Worm (Caenorhabditis elegans) whole organism, early embryonic: ENCODE measurements around the gene F16G10.14.

Source experiments
- F13C5.2 ChIP-seq: sonication (generic microtip); optimal IDR thresholded peaks from 2 replicates; lab custom pipeline; 2017; ENCODE audit warnings: mild to moderate bottlenecking, missing genetic modification characterization, inconsistent platforms, missing compliant biosample characterization
- aly-1 ChIP-seq: sonication (generic microtip); optimal IDR thresholded peaks from 2 replicates; lab custom pipeline; 2016; ENCODE audit warnings: missing genetic modification characterization, missing compliant biosample characterization
- ama-1 ChIP-seq: fragments of 150-350 bp; optimal IDR thresholded peaks from 2 replicates; lab custom pipeline; 2014
- ceh-13 ChIP-seq: fragments of 200-800 bp; sonication (Bioruptor generic); optimal IDR thresholded peaks from 2 replicates; lab custom pipeline; 2018; ENCODE audit warnings: mild to moderate bottlenecking, missing genetic modification characterization, missing compliant biosample characterization
- ceh-36 ChIP-seq: sonication (generic microtip); optimal IDR thresholded peaks from 2 replicates; lab custom pipeline; 2016; ENCODE audit warnings: missing genetic modification characterization, inconsistent platforms, missing compliant biosample characterization
- ets-7 ChIP-seq: sonication (generic microtip); optimal IDR thresholded peaks from 2 replicates; lab custom pipeline; 2016; ENCODE audit warnings: missing genotype, missing genetic modification characterization, missing compliant biosample characterization
- flt-1 ChIP-seq: fragments of 200-800 bp; sonication (Bioruptor generic); IDR thresholded peaks from 2 replicates; pipeline ENCODE4 v1.3.6; 2022; ENCODE audit warnings: missing genetic modification characterization, missing compliant biosample characterization
- hmbx-1 ChIP-seq: sonication (generic microtip); optimal IDR thresholded peaks from 2 replicates; lab custom pipeline; 2016; ENCODE audit warnings: mild to moderate bottlenecking, missing genetic modification characterization, missing compliant biosample characterization
- hmg-4 ChIP-seq: fragments of 200-800 bp; sonication (Bioruptor generic); optimal IDR thresholded peaks from 2 replicates; lab custom pipeline; 2018; ENCODE audit warnings: mild to moderate bottlenecking, missing genetic modification characterization, missing compliant biosample characterization
- hnd-1 ChIP-seq: sonication (generic microtip); optimal IDR thresholded peaks from 2 replicates; lab custom pipeline; 2016; ENCODE audit warnings: missing genetic modification characterization, missing compliant biosample characterization
- tbx-11 ChIP-seq: fragments of 200-800 bp; sonication (Bioruptor generic); IDR thresholded peaks from 2 replicates; pipeline ENCODE4 v1.3.6; 2022; ENCODE audit warnings: missing genetic modification characterization, missing compliant biosample characterization
- tbx-37 ChIP-seq: fragments of 200-800 bp; sonication (Bioruptor generic); conservative IDR thresholded peaks from 2 replicates; pipeline ENCODE4 v1.3.6; 2022; ENCODE audit warnings: missing genetic modification reagents, missing genetic modification characterization, missing compliant biosample characterization
- tra-4 ChIP-seq: sonication (generic microtip); optimal IDR thresholded peaks from 2 replicates; lab custom pipeline; 2017; ENCODE audit warnings: missing genetic modification characterization, missing compliant biosample characterization

- no peak for TF ChIP-seq tbx-11
- TF ChIP-seq ama-1 (lab: Kevin White, UChicago) = no peak
- no peak for TF ChIP-seq hnd-1 (tag; lab: Kevin White, UChicago)
- no peak for TF ChIP-seq ets-7 (tag; lab: Kevin White, UChicago)
- TF ChIP-seq hmg-4 = no peak
- no peak for TF ChIP-seq tbx-37 (GFP tag; lab: Robert Waterston, UW)
- TF ChIP-seq flt-1 (GFP tag; lab: Robert Waterston, UW) = no peak
- TF ChIP-seq ceh-36 (tag; lab: Kevin White, UChicago) = no peak
- TF ChIP-seq aly-1 = no peak
- TF ChIP-seq F13C5.2 = no peak
- no peak for TF ChIP-seq hmbx-1 (tag; lab: Kevin White, UChicago)
- TF ChIP-seq ceh-13 (GFP tag; lab: Kevin White, UChicago) = no peak
- no peak for TF ChIP-seq tra-4 (tag; lab: Kevin White, UChicago)
Observed at ce11 chrII:2446727-2447126, 47.9 kb upstream of the F16G10.14 start.
